Fruit fly (Drosophila melanogaster) whole organism, embryonic: ENCODE measurements around the gene Dok.
A peak's percentile ranks its signal among the peaks of the same experiment; 100 is the strongest.

Experiments
- CG11456 ChIP-seq: fragments of 200-800 bp; sonication (Bioruptor generic); IDR thresholded peaks from 3 replicates; pipeline ENCODE4 v1.3.6; 2022; ENCODE audit warnings: missing biosample characterization, missing genetic modification characterization
- CG12744 ChIP-seq: fragments of 200-800 bp; sonication (Bioruptor generic); optimal IDR thresholded peaks from 2 replicates; lab custom pipeline; 2016; ENCODE audit warnings: missing biosample characterization, missing genetic modification characterization
- CG7357 ChIP-seq: fragments of 200-800 bp; sonication (Bioruptor generic); IDR thresholded peaks from 3 replicates; pipeline ENCODE4 v1.3.6; 2022; ENCODE audit warnings: missing biosample characterization, missing genetic modification characterization
- Dad ChIP-seq: fragments of 200-800 bp; sonication (Bioruptor generic); optimal IDR thresholded peaks from 3 replicates; lab custom pipeline; 2016; ENCODE audit warnings: missing biosample characterization, missing genetic modification characterization
- Dip3 ChIP-seq: fragments of 200-800 bp; sonication (Bioruptor generic); optimal IDR thresholded peaks from 3 replicates; lab custom pipeline; 2016; ENCODE audit warnings: missing biosample characterization, missing genetic modification characterization
- Hsf ChIP-seq: fragments of 200-800 bp; sonication (Bioruptor generic); optimal IDR thresholded peaks from 3 replicates; lab custom pipeline; 2016; ENCODE audit warnings: missing biosample characterization, missing genetic modification characterization
- hth ChIP-seq: fragments of >200 bp; optimal IDR thresholded peaks from 2 replicates; lab custom pipeline; 2017; ENCODE audit warnings: inconsistent platforms
- sd ChIP-seq: fragments of 200-800 bp; sonication (Bioruptor generic); optimal IDR thresholded peaks from 3 replicates; lab custom pipeline; 2018; ENCODE audit warnings: missing biosample characterization, mild to moderate bottlenecking, missing genetic modification characterization, moderate library complexity

dm6 chrX:7293133-7293873 lies 30.7 kb upstream of the Dok start:
- TF ChIP-seq CG12744 (GFP tag; lab: Kevin White, UChicago) (peak; percentile 63), sd (tag; lab: Kevin White, UChicago) (no peak), Dad (GFP tag; lab: Kevin White, UChicago) (peak; percentile 60), CG7357 (GFP tag; lab: Robert Waterston, UW) (peak; percentile 72), hth (lab: Kevin White, UChicago) (no peak), Hsf (GFP tag; lab: Kevin White, UChicago) (peak; percentile 80), Dip3 (GFP tag; lab: Kevin White, UChicago) (no peak), CG11456 (GFP tag; lab: Robert Waterston, UW) (peak; percentile 59; the same call in 2 of the 3 replicates)
